Fruit fly (Drosophila melanogaster): ENCODE measurements around the gene Hsp60A.
A peak's percentile ranks its signal among the peaks of the same experiment; 100 is the strongest.

Hsp60A gene

dm6 chrX:11108148-11108844, at the start of gene Hsp60A (continued):
- TF ChIP-seq sob (GFP tag; IDR thresholded peaks at IDR 0.05) (peak; percentile 52), pita (GFP tag; optimal IDR thresholded peaks at IDR 0.05) (no peak), CG31224 (GFP tag; IDR thresholded peaks at IDR 0.05) (no peak; the same call in 1 of the 2 replicates), CG12391 (tag; optimal IDR thresholded peaks at IDR 0.05) (peak; percentile 74), sc (optimal IDR thresholded peaks at IDR 0.05) (no peak), sc (GFP tag; optimal IDR thresholded peaks at IDR 0.05) (no peak), CG7745 (tag; optimal IDR thresholded peaks at IDR 0.05) (no peak), CG11723 (GFP tag; optimal IDR thresholded peaks at IDR 0.05) (no peak), Mrtf (GFP tag; IDR thresholded peaks at IDR 0.05) (no peak), Sin3A (optimal IDR thresholded peaks at IDR 0.05) (peak; percentile 10), CG14710 (tag; optimal IDR thresholded peaks at IDR 0.05) (peak; percentile 75), CG1529 (GFP tag; optimal IDR thresholded peaks at IDR 0.05) (no peak), CG6791 (GFP tag; IDR thresholded peaks at IDR 0.05; ENCODE audit: partially characterized antibody) (peak; percentile 78), GATAe (GFP tag; conservative IDR thresholded peaks at IDR 0.05) (no peak), nerfin-1 (tag; optimal IDR thresholded peaks at IDR 0.05) (peak; percentile 26), toy (GFP tag; IDR thresholded peaks at IDR 0.05) (no peak), CG6854 (GFP tag; optimal IDR thresholded peaks at IDR 0.05) (no peak), pros (GFP tag; optimal IDR thresholded peaks at IDR 0.05) (no peak), fu2 (GFP tag; optimal IDR thresholded peaks at IDR 0.05) (no peak), Fer2 (tag; optimal IDR thresholded peaks at IDR 0.05) (peak; percentile 7), fru (optimal IDR thresholded peaks at IDR 0.05) (no peak), CG4617 (GFP tag; optimal IDR thresholded peaks at IDR 0.05; ENCODE audit: borderline replicate concordance) (no peak), CG12155 (GFP tag; optimal IDR thresholded peaks at IDR 0.05) (peak; percentile 28), CG15011 (GFP tag; optimal IDR thresholded peaks at IDR 0.05) (no peak), da (GFP tag; optimal IDR thresholded peaks at IDR 0.05) (no peak), CG14965 (GFP tag; optimal IDR thresholded peaks at IDR 0.05; ENCODE audit: borderline replicate concordance) (no peak), gsb-n (tag; optimal IDR thresholded peaks at IDR 0.05) (no peak), CG2712 (tag; optimal IDR thresholded peaks at IDR 0.05) (peak; percentile 61), jumu (GFP tag; optimal IDR thresholded peaks at IDR 0.05) (no peak), CG12744 (GFP tag; optimal IDR thresholded peaks at IDR 0.05) (no peak), CG4328 (GFP tag; optimal IDR thresholded peaks at IDR 0.05) (no peak), CG18619 (GFP tag; optimal IDR thresholded peaks at IDR 0.05) (peak; percentile 17), fd64A (GFP tag; optimal IDR thresholded peaks at IDR 0.05) (no peak), crp (GFP tag; optimal IDR thresholded peaks at IDR 0.05) (peak in 1 of 2 experiments; percentile 9), Poxn (GFP tag; IDR thresholded peaks at IDR 0.05) (no peak), tup (GFP tag; optimal IDR thresholded peaks at IDR 0.05) (peak; percentile 38), esg (GFP tag; conservative IDR thresholded peaks at IDR 0.05) (peak; percentile 24; the same call in 1 of the 2 replicates), gsb (GFP tag; IDR thresholded peaks at IDR 0.05) (no peak), dpn (GFP tag; optimal IDR thresholded peaks at IDR 0.05) (peak; percentile 42 to 48), NfI (GFP tag; optimal IDR thresholded peaks at IDR 0.05) (peak; percentile 34), Dref (GFP tag; IDR thresholded peaks at IDR 0.05) (peak; percentile 86), Ravus (GFP tag; IDR thresholded peaks at IDR 0.05) (no peak), ind (GFP tag; optimal IDR thresholded peaks at IDR 0.05) (peak; percentile 28), HLHmδ (GFP tag; optimal IDR thresholded peaks at IDR 0.05) (no peak), Ets65A (GFP tag) (no peak), pzg (GFP tag; optimal IDR thresholded peaks at IDR 0.05) (peak; percentile 73), en (GFP tag; optimal IDR thresholded peaks at IDR 0.05) (no peak), ato (GFP tag; IDR thresholded peaks at IDR 0.05; ENCODE audit: partially characterized antibody) (peak; percentile 55; the same call in 1 of the 2 replicates), Hand (GFP tag; optimal IDR thresholded peaks at IDR 0.05) (no peak), lmd (GFP tag; IDR thresholded peaks at IDR 0.05) (peak; percentile 38; the same call in 1 of the 2 replicates), Rx (GFP tag; IDR thresholded peaks at IDR 0.05) (no peak)
